Fruit fly (Drosophila melanogaster): ENCODE measurements around the gene CG12684.

CG12684 gene

dm6 chrX:4555833-4556232, 15.9 kb downstream of the CG12684 start (continued):
- TF ChIP-seq CG9797 (GFP tag; optimal IDR thresholded peaks at IDR 0.05) = no peak
- TF ChIP-seq ems (GFP tag; optimal IDR thresholded peaks at IDR 0.05) = no peak
- no peak for TF ChIP-seq danr (GFP tag; IDR thresholded peaks at IDR 0.05)
- no peak for TF ChIP-seq hth (optimal IDR thresholded peaks at IDR 0.05)
- TF ChIP-seq Abd-B (GFP tag; optimal IDR thresholded peaks at IDR 0.05) = no peak
- no peak for TF ChIP-seq CG4730 (GFP tag; IDR thresholded peaks at IDR 0.05)
- no peak for TF ChIP-seq CG7928 (GFP tag; optimal IDR thresholded peaks at IDR 0.05)
- no peak for TF ChIP-seq CrebB (tag; optimal IDR thresholded peaks at IDR 0.05)
- no peak for TF ChIP-seq HLH4C (GFP tag; IDR thresholded peaks at IDR 0.05; ENCODE audit: partially characterized antibody)
- no peak for TF ChIP-seq btn (GFP tag; optimal IDR thresholded peaks at IDR 0.05)
- TF ChIP-seq Bteb2 (GFP tag; optimal IDR thresholded peaks at IDR 0.05) = no peak
- TF ChIP-seq CG30431 (GFP tag; optimal IDR thresholded peaks at IDR 0.05) = no peak
- TF ChIP-seq CG34224 (GFP tag; IDR thresholded peaks at IDR 0.05; ENCODE audit: partially characterized antibody) = no peak
- TF ChIP-seq grn (GFP tag; optimal IDR thresholded peaks at IDR 0.05) = peak; percentile 88
- no peak for TF ChIP-seq ap (GFP tag; IDR thresholded peaks at IDR 0.05)
- no peak for TF ChIP-seq CoRest (tag; optimal IDR thresholded peaks at IDR 0.05)
- peak; percentile 8 for TF ChIP-seq CG11504 (tag; optimal IDR thresholded peaks at IDR 0.05)
- TF ChIP-seq CG7839 (tag; optimal IDR thresholded peaks at IDR 0.05) = no peak
- no peak for TF ChIP-seq knrl (GFP tag; IDR thresholded peaks at IDR 0.05; ENCODE audit: partially characterized antibody)
- no peak for TF ChIP-seq CG10431 (GFP tag; optimal IDR thresholded peaks at IDR 0.05)
- no peak for TF ChIP-seq CG4854 (GFP tag; optimal IDR thresholded peaks at IDR 0.05)
- TF ChIP-seq twi (tag; optimal IDR thresholded peaks at IDR 0.05) = peak; percentile 8
- no peak for TF ChIP-seq CG4404 (GFP tag; IDR thresholded peaks at IDR 0.05)

- TF ChIP-seq Nf-YB (GFP tag; optimal IDR thresholded peaks at IDR 0.05) (peak; percentile 97), ac (GFP tag; optimal IDR thresholded peaks at IDR 0.05) (peak; percentile 10), CG17612 (GFP tag; IDR thresholded peaks at IDR 0.05) (no peak), croc (GFP tag; conservative IDR thresholded peaks at IDR 0.05) (no peak), cg (GFP tag; optimal IDR thresholded peaks at IDR 0.05) (peak; percentile 29), CG10209 (GFP tag; optimal IDR thresholded peaks at IDR 0.05) (no peak), Six4 (GFP tag; optimal IDR thresholded peaks at IDR 0.05) (no peak), kni (GFP tag; optimal IDR thresholded peaks at IDR 0.05) (peak; percentile 34), Nf-YC (tag; optimal IDR thresholded peaks at IDR 0.05) (peak; percentile 89)
These were observed 17.0 kb downstream of the CG12684 start for dm6 chrX:4554718-4555117.

- TF ChIP-seq CG7556 (GFP tag; optimal IDR thresholded peaks at IDR 0.05) = peak; percentile 25
- peak in 1 of 2 experiments; percentile 46 for TF ChIP-seq chif (GFP tag; optimal IDR thresholded peaks at IDR 0.05)
- no peak for TF ChIP-seq kah (GFP tag; optimal IDR thresholded peaks at IDR 0.05)
- peak; percentile 59 for TF ChIP-seq nmo (GFP tag; optimal IDR thresholded peaks at IDR 0.05)
- TF ChIP-seq dan (GFP tag; IDR thresholded peaks at IDR 0.05) = no peak
- TF ChIP-seq CG2678 (tag; optimal IDR thresholded peaks at IDR 0.05) = no peak
- peak; percentile 51 for TF ChIP-seq CG32532 (GFP tag; IDR thresholded peaks at IDR 0.05)
- no peak for TF ChIP-seq danr (GFP tag; IDR thresholded peaks at IDR 0.05)
- peak; percentile 70 for TF ChIP-seq Rfx (GFP tag; IDR thresholded peaks at IDR 0.05)
- TF ChIP-seq Dek (tag; optimal IDR thresholded peaks at IDR 0.05) = peak; percentile 15
- TF ChIP-seq abd-A (tag; optimal IDR thresholded peaks at IDR 0.05) = no peak
- peak; percentile 54 for TF ChIP-seq NfI (GFP tag; optimal IDR thresholded peaks at IDR 0.05)
- peak; percentile 29 for TF ChIP-seq CG9817 (tag; optimal IDR thresholded peaks at IDR 0.05)
- TF ChIP-seq CG1529 (GFP tag; optimal IDR thresholded peaks at IDR 0.05) = no peak
- peak; percentile 21 for TF ChIP-seq sd (tag; optimal IDR thresholded peaks at IDR 0.05)
- TF ChIP-seq yki (optimal IDR thresholded peaks at IDR 0.05) = no peak
- no peak for TF ChIP-seq CG10543 (GFP tag; optimal IDR thresholded peaks at IDR 0.05)
- peak; percentile 64 for TF ChIP-seq CG8924 (tag; optimal IDR thresholded peaks at IDR 0.05)
- no peak for TF ChIP-seq gsb (GFP tag; IDR thresholded peaks at IDR 0.05)
- TF ChIP-seq CG8388 (GFP tag; optimal IDR thresholded peaks at IDR 0.05) = no peak
These were observed 17.7 kb downstream of the CG12684 start, which contains the start of gene CG11444 for dm6 chrX:4553999-4554398. Gene CG11444, minus strand, starts transcription at chrX:4554398.

Data from whole organism, embryonic.